Fruit fly (Drosophila melanogaster) whole organism, pupa: ENCODE results near the gene Ugt36E1.

Source experiments
- CG10348 ChIP-seq: fragments of 200-800 bp; sonication (Bioruptor generic); IDR thresholded peaks from 2 replicates; pipeline ENCODE4 v1.3.6; 2022; ENCODE audit warnings: missing biosample characterization, missing genetic modification characterization
- CG12605 ChIP-seq: fragments of 200-800 bp; sonication (Bioruptor generic); IDR thresholded peaks from 2 replicates; pipeline ENCODE4 v1.3.6; 2022; ENCODE audit warnings: missing biosample characterization, missing genetic modification characterization
- CG13204 ChIP-seq: fragments of 200-800 bp; sonication (Bioruptor generic); optimal IDR thresholded peaks from 2 replicates; lab custom pipeline; 2018; ENCODE audit warnings: missing biosample characterization, mild to moderate bottlenecking, missing genetic modification characterization, moderate library complexity
- CG14655 ChIP-seq: fragments of 200-800 bp; sonication (Bioruptor generic); optimal IDR thresholded peaks from 3 replicates; lab custom pipeline; 2017; ENCODE audit warnings: mild to moderate bottlenecking, missing biosample characterization, missing genetic modification reagents, missing genetic modification characterization
- CG15710 ChIP-seq: fragments of 200-800 bp; sonication (Bioruptor generic); optimal IDR thresholded peaks from 2 replicates; lab custom pipeline; 2018; ENCODE audit warnings: missing biosample characterization, mild to moderate bottlenecking, missing genetic modification characterization, moderate library complexity
- CG17806 ChIP-seq: fragments of 200-800 bp; sonication (Bioruptor generic); optimal IDR thresholded peaks from 2 replicates; lab custom pipeline; 2018; ENCODE audit warnings: missing biosample characterization, mild to moderate bottlenecking, missing genetic modification characterization, moderate library complexity
- CG32121 ChIP-seq: fragments of 200-800 bp; sonication (Bioruptor generic); IDR thresholded peaks from 2 replicates; pipeline ENCODE4 v1.3.6; 2022; ENCODE audit warnings: missing biosample characterization, missing genetic modification characterization
- CG34367 ChIP-seq: fragments of 200-800 bp; sonication (Bioruptor generic); optimal IDR thresholded peaks from 2 replicates; lab custom pipeline; 2018; ENCODE audit warnings: missing biosample characterization, mild to moderate bottlenecking, missing genetic modification characterization
- CG4496 ChIP-seq: fragments of 200-800 bp; sonication (Bioruptor generic); IDR thresholded peaks from 3 replicates; pipeline ENCODE4 v1.3.6; 2022; ENCODE audit warnings: missing biosample characterization, missing genetic modification characterization
- CG8159 ChIP-seq: fragments of 200-800 bp; sonication (Bioruptor generic); optimal IDR thresholded peaks from 3 replicates; lab custom pipeline; 2018; ENCODE audit warnings: missing biosample characterization, mild to moderate bottlenecking, missing genetic modification characterization, moderate library complexity
- CG8301 ChIP-seq: fragments of 200-800 bp; sonication (Bioruptor generic); optimal IDR thresholded peaks from 2 replicates; lab custom pipeline; 2018; ENCODE audit warnings: missing biosample characterization, mild to moderate bottlenecking, missing genetic modification characterization
- CG9948 ChIP-seq: fragments of 200-800 bp; sonication (Bioruptor generic); optimal IDR thresholded peaks from 2 replicates; lab custom pipeline; 2018; ENCODE audit warnings: missing biosample characterization, mild to moderate bottlenecking, missing genetic modification characterization, moderate library complexity
- D1 ChIP-seq: fragments of 200-800 bp; sonication (Bioruptor generic); optimal IDR thresholded peaks from 2 replicates; lab custom pipeline; 2018; ENCODE audit warnings: missing biosample characterization, mild to moderate bottlenecking, missing genetic modification characterization, moderate library complexity
- EcR ChIP-seq: fragments of 200-800 bp; sonication (Bioruptor generic); optimal IDR thresholded peaks from 3 replicates; lab custom pipeline; 2019; ENCODE audit warnings: missing biosample characterization, missing genetic modification characterization, mild to moderate bottlenecking, moderate library complexity, missing genetic modification reagents
- Ets98B ChIP-seq: fragments of 200-800 bp; sonication (Bioruptor generic); IDR thresholded peaks from 2 replicates; pipeline ENCODE4 v1.3.6; 2022; ENCODE audit warnings: missing biosample characterization, missing genetic modification characterization
- Pif1A ChIP-seq: fragments of 200-800 bp; sonication (Bioruptor generic); optimal IDR thresholded peaks from 3 replicates; lab custom pipeline; 2016; ENCODE audit warnings: missing biosample characterization, missing genetic modification characterization
- Pif1B ChIP-seq: fragments of 200-800 bp; sonication (Bioruptor generic); optimal IDR thresholded peaks from 3 replicates; lab custom pipeline; 2016; ENCODE audit warnings: missing biosample characterization, missing genetic modification characterization
- Snoo ChIP-seq: fragments of 200-800 bp; sonication (Bioruptor generic); optimal IDR thresholded peaks from 3 replicates; lab custom pipeline; 2017; ENCODE audit warnings: missing biosample characterization, mild to moderate bottlenecking, missing genetic modification characterization, inconsistent platforms
- fd96Ca ChIP-seq: fragments of 200-800 bp; sonication (Bioruptor generic); IDR thresholded peaks from 3 replicates; pipeline ENCODE4 v1.3.6; 2022; ENCODE audit warnings: missing biosample characterization, missing genetic modification characterization
- gl ChIP-seq: fragments of 200-800 bp; sonication (Bioruptor generic); optimal IDR thresholded peaks from 2 replicates; lab custom pipeline; 2018; ENCODE audit warnings: missing biosample characterization, mild to moderate bottlenecking, missing genetic modification characterization
- rn ChIP-seq: fragments of 200-800 bp; sonication (Bioruptor generic); IDR thresholded peaks from 2 replicates; pipeline ENCODE4 v1.3.6; 2022; ENCODE audit warnings: missing biosample characterization, missing genetic modification characterization

Gene Ugt36E1

DNA sequence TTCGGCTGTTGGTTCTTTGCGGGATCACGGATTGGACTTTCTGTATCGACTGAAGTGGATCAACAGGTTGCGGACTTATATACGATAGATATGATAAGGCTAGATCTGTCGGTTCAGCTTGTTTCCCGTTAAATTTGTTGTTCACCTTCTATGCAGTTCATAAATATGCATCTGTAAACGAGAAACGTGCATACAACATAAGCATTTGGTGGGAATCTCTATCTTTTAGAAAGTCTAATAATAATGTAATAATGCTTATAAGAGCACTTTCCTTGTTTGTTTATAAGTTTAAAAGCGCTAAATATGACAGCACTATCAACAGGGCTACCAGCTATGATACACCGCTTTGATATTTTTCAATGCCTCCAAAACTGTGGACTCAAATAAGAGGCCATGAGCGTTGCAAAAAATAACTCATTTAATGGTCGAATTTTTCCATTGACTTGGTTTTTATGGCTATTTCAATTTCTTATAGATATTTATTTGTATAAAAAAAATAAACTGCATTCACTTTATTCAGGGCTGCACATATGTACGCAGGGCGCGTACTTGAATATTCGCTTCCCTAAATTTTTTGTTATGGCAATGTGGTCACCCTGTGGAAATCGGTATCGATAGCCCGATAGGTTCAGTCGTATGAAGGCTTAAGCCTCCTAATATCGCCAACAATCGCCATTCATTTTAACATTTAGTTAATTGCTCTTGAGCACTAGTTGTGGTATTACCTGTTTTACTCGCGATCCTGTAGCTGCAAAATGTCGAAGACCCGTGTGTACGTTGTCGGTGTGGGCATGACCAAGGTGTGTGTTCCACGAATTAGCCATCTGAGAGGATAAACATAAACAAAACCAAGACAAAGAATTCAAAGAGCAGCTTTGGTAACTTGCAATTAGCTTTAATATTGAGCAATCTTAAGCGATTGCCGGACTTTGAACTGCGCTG lies 4.3 kb downstream of the Ugt36E1 start, which contains the start of the genes CG17597 and ScpX:
TSS of gene CG17597 (minus strand) at position 567 of the 942 bp plus-strand sequence.
TSS of gene ScpX (plus strand) at position 643 of the 942 bp plus-strand sequence.
- TF ChIP-seq CG17806 (tag; lab: Kevin White, UChicago) = peak; percentile 32
- TF ChIP-seq CG32121 (GFP tag; lab: Robert Waterston, UW) = peak; percentile 23; the same call in 1 of the 2 replicates
- TF ChIP-seq Pif1B (GFP tag; lab: Kevin White, UChicago) = no peak
- peak; percentile 31 for TF ChIP-seq CG9948 (tag; lab: Kevin White, UChicago)
- no peak for TF ChIP-seq rn (GFP tag; lab: Robert Waterston, UW)
- TF ChIP-seq CG12605 (GFP tag; lab: Robert Waterston, UW) = peak; percentile 53; the same call in 1 of the 2 replicates
- TF ChIP-seq CG4496 = 0 out of 3 replicates have a peak, but pooled peaks have one; percentile 20
- TF ChIP-seq EcR (GFP tag; lab: Kevin White, UChicago) = peak; percentile 27
- TF ChIP-seq CG15710 (tag; lab: Kevin White, UChicago) = peak; percentile 55
- TF ChIP-seq CG8301 = peak; percentile 23
- no peak for TF ChIP-seq CG13204 (GFP tag; lab: Kevin White, UChicago)
- TF ChIP-seq Snoo (tag; lab: Kevin White, UChicago) = peak; percentile 28
- peak; percentile 20; the same call in 1 of the 2 replicates for TF ChIP-seq Ets98B (GFP tag; lab: Robert Waterston, UW)
- TF ChIP-seq fd96Ca = no peak
- no peak for TF ChIP-seq CG10348 (GFP tag; lab: Robert Waterston, UW)
- TF ChIP-seq CG34367 = peak; percentile 43
- TF ChIP-seq CG8159 = peak; percentile 65
- TF ChIP-seq gl (tag; lab: Kevin White, UChicago) = peak; percentile 64
- TF ChIP-seq D1 (tag; lab: Kevin White, UChicago) = no peak
- TF ChIP-seq Pif1A (GFP tag; lab: Kevin White, UChicago) = peak; percentile 69
- peak; percentile 52 for TF ChIP-seq CG14655 (GFP tag; lab: Kevin White, UChicago)

DNA sequence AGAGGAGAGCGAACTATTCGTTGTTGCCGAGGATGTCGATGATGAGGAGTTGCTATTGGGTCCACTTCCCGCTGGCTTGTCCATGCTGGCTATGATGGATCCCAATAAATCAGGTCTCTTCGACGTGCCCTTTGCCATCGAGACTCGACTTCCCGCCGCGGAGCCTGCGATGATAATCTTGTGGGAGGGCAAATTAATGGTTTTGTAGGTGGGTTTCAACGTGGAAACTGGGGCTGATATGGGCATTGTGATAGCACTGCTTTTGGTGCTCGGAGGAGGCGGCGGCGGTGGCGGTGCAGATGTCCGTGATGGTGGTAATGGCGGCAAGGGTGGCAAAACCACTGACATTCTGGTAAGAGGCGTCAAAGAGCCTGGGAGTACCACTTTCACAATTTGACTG lies 8.0 kb downstream of the Ugt36E1 start:
- TF ChIP-seq CG10348 (GFP tag; lab: Robert Waterston, UW) (no peak), EcR (GFP tag; lab: Kevin White, UChicago) (no peak), CG4496 (no peak), Ets98B (GFP tag; lab: Robert Waterston, UW) (no peak)

dm6 chr2L:18839143-18839872 lies 12.7 kb downstream of the Ugt36E1 start, which contains the start of gene CG10600:
CG10600 (minus strand) TSS chr2L:18839679.
- TF ChIP-seq CG8301 = peak; percentile 27
- TF ChIP-seq CG17806 (tag; lab: Kevin White, UChicago) = peak; percentile 29
- peak; percentile 56 for TF ChIP-seq CG32121 (GFP tag; lab: Robert Waterston, UW)
- peak; percentile 72 for TF ChIP-seq fd96Ca
- peak; percentile 63 for TF ChIP-seq Snoo (tag; lab: Kevin White, UChicago)
- peak; percentile 63 for TF ChIP-seq Pif1B (GFP tag; lab: Kevin White, UChicago)
- TF ChIP-seq CG15710 (tag; lab: Kevin White, UChicago) = peak; percentile 33
- peak; percentile 55; the same call in 1 of the 3 replicates for TF ChIP-seq CG4496
- peak; percentile 44 for TF ChIP-seq Ets98B (GFP tag; lab: Robert Waterston, UW)
- TF ChIP-seq CG34367 = peak; percentile 11
- TF ChIP-seq CG9948 (tag; lab: Kevin White, UChicago) = peak; percentile 10
- no peak for TF ChIP-seq D1 (tag; lab: Kevin White, UChicago)
- no peak for TF ChIP-seq rn (GFP tag; lab: Robert Waterston, UW)
- no peak for TF ChIP-seq CG10348 (GFP tag; lab: Robert Waterston, UW)

DNA sequence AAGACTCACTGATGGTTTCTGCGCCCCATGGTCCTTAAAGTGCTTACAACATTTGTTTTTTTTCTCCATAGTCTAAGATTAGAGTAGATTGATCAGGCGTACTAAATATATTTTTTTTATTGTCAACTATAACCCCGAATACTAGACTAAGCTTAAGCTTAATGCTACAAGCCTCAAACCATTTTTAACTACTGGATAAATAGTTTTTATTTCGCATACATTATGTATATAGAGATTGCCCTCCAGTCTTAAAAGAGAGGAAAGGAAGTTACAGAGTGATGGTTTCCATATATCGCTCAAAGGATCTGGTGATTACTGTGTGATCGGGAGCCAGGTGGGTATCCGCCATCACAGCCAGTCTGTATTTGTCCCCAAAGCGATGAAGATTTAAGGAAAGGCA lies 14.6 kb downstream of the Ugt36E1 start, which contains the start of gene CG31752:
TSS of gene CG31752 (minus strand) at position 101 of the 400 bp plus-strand sequence.
- TF ChIP-seq fd96Ca (no peak), Pif1B (GFP tag; lab: Kevin White, UChicago) (no peak), CG13204 (GFP tag; lab: Kevin White, UChicago) (no peak), CG17806 (tag; lab: Kevin White, UChicago) (no peak), CG32121 (GFP tag; lab: Robert Waterston, UW) (no peak), CG15710 (tag; lab: Kevin White, UChicago) (no peak), CG12605 (GFP tag; lab: Robert Waterston, UW) (no peak), gl (tag; lab: Kevin White, UChicago) (no peak), CG4496 (no peak)

DNA sequence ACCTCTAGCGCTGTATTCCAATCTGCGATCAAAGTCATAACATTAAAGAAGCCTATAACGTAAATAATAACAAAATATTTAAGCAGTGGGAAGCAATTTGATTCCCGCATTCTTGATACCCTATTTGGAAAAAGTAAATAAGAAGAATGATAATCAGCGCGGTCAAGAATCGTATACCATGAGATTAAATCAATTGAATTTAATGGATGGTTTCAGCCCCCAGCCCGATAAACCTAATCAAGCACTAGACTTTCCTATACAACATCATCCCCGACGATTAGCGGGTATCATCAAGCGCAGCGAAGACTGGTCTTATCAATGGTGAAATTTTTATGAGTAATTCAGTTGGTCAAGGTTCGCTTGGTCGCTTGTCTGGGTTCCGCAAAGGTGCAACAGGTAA lies 17.0 kb downstream of the Ugt36E1 start:
- TF ChIP-seq gl (tag; lab: Kevin White, UChicago) = no peak
- no peak for TF ChIP-seq Snoo (tag; lab: Kevin White, UChicago)
- no peak for TF ChIP-seq Pif1B (GFP tag; lab: Kevin White, UChicago)
- TF ChIP-seq CG8159 = no peak
- TF ChIP-seq fd96Ca = no peak
- no peak for TF ChIP-seq CG32121 (GFP tag; lab: Robert Waterston, UW)
- no peak for TF ChIP-seq CG17806 (tag; lab: Kevin White, UChicago)
- no peak for TF ChIP-seq CG14655 (GFP tag; lab: Kevin White, UChicago)
- no peak for TF ChIP-seq CG13204 (GFP tag; lab: Kevin White, UChicago)
- TF ChIP-seq CG15710 (tag; lab: Kevin White, UChicago) = no peak
- TF ChIP-seq Ets98B (GFP tag; lab: Robert Waterston, UW) = no peak
- no peak for TF ChIP-seq CG10348 (GFP tag; lab: Robert Waterston, UW)
- no peak for TF ChIP-seq CG12605 (GFP tag; lab: Robert Waterston, UW)
- TF ChIP-seq CG8301 = no peak
- TF ChIP-seq EcR (GFP tag; lab: Kevin White, UChicago) = no peak
- TF ChIP-seq Pif1A (GFP tag; lab: Kevin White, UChicago) = no peak
- no peak for TF ChIP-seq CG4496
- TF ChIP-seq, all 21 proteins: peak for 0
